Worm (Caenorhabditis elegans) whole organism, young adult: Measurements from ENCODE around the gene lin-15B.
A peak's percentile ranks its signal among the peaks of the same experiment; 100 is the strongest.

Source experiments
- D2030.7 ChIP-seq: fragments of 200-800 bp; sonication (Bioruptor generic); IDR thresholded peaks from 2 replicates; pipeline ENCODE4 v1.3.6; 2022; ENCODE audit warnings: missing genetic modification reagents, missing genetic modification characterization, missing compliant biosample characterization
- F10E7.11 ChIP-seq: sonication (generic microtip); optimal IDR thresholded peaks from 2 replicates; lab custom pipeline; 2017; ENCODE audit warnings: mild to moderate bottlenecking, missing genetic modification characterization, moderate library complexity, missing compliant biosample characterization
- F22D6.2 ChIP-seq: sonication (generic microtip); optimal IDR thresholded peaks from 2 replicates; lab custom pipeline; 2016; ENCODE audit warnings: mild to moderate bottlenecking, missing genetic modification characterization, missing compliant biosample characterization
- F57C9.4 ChIP-seq: sonication (generic microtip); optimal IDR thresholded peaks from 2 replicates; lab custom pipeline; 2017; ENCODE audit warnings: mild to moderate bottlenecking, missing genetic modification characterization, missing compliant biosample characterization
- Y53G8AR.9 ChIP-seq: fragments of 200-800 bp; sonication (Bioruptor generic); conservative IDR thresholded peaks from 2 replicates; pipeline ENCODE4 v1.3.6; 2022; ENCODE audit warnings: missing genetic modification reagents, missing genetic modification characterization, missing compliant biosample characterization
- Y95B8A.8 ChIP-seq: fragments of 200-800 bp; sonication (Bioruptor generic); IDR thresholded peaks from 2 replicates; pipeline ENCODE4 v1.3.6; 2022; ENCODE audit warnings: missing genetic modification reagents, missing genetic modification characterization, missing compliant biosample characterization
- ZK185.1 ChIP-seq: sonication (generic microtip); optimal IDR thresholded peaks from 2 replicates; lab custom pipeline; 2016; ENCODE audit warnings: mild to moderate bottlenecking, missing genetic modification characterization, missing compliant biosample characterization; ENCODE audit not compliant: poor library complexity, severe bottlenecking
- atf-7 ChIP-seq: sonication (generic microtip); optimal IDR thresholded peaks from 2 replicates; lab custom pipeline; 2017; ENCODE audit warnings: mild to moderate bottlenecking, missing genetic modification characterization, missing compliant biosample characterization
- attf-3 ChIP-seq: fragments of 200-800 bp; sonication (Bioruptor generic); conservative IDR thresholded peaks from 2 replicates; pipeline ENCODE4 v1.3.6; 2022; ENCODE audit warnings: missing genetic modification reagents, missing genetic modification characterization, missing compliant biosample characterization
- bed-2 ChIP-seq: fragments of 200-800 bp; sonication (Bioruptor generic); IDR thresholded peaks from 2 replicates; pipeline ENCODE4 v1.3.6; 2022; ENCODE audit warnings: missing genetic modification reagents, missing genetic modification characterization, missing compliant biosample characterization
- cebp-1 ChIP-seq, 2 experiments: fragments of 200-800 bp in 1 of 2; sonication (Bioruptor generic) in 1 of 2; sonication (generic microtip) in 1 of 2; IDR thresholded peaks in 1 of 2; optimal IDR thresholded peaks in 1 of 2; 2 replicates each; pipeline versions ENCODE4 v1.3.6 to Lab custom; 2017 to 2022; ENCODE audit warnings: missing compliant biosample characterization in 2 of 2, missing genetic modification characterization in 2 of 2, mild to moderate bottlenecking in 1 of 2, missing genetic modification reagents in 1 of 2, moderate library complexity in 1 of 2
- dox-1 ChIP-seq: fragments of 200-800 bp; sonication (Bioruptor generic); IDR thresholded peaks from 2 replicates; pipeline ENCODE4 v1.3.6; 2022; ENCODE audit warnings: missing genetic modification reagents, missing genetic modification characterization, missing compliant biosample characterization
- dpl-1 ChIP-seq: fragments of 150-350 bp; optimal IDR thresholded peaks from 2 replicates; lab custom pipeline; 2014; ENCODE audit warnings: missing biosample characterization, missing genetic modification reagents, missing genetic modification characterization
- egrh-3 ChIP-seq: fragments of 200-800 bp; sonication (Bioruptor generic); IDR thresholded peaks from 2 replicates; pipeline ENCODE4 v1.3.6; 2022; ENCODE audit warnings: missing genetic modification reagents, missing genetic modification characterization, missing compliant biosample characterization
- gei-17 ChIP-seq: fragments of 200-800 bp; sonication (Bioruptor generic); optimal IDR thresholded peaks from 2 replicates; lab custom pipeline; 2018; ENCODE audit warnings: mild to moderate bottlenecking, missing genetic modification characterization, missing compliant biosample characterization
- hlh-12 ChIP-seq: sonication (generic microtip); optimal IDR thresholded peaks from 2 replicates; lab custom pipeline; 2016; ENCODE audit warnings: missing genetic modification characterization, missing compliant biosample characterization
- hmg-20 ChIP-seq: fragments of 200-800 bp; sonication (Bioruptor generic); IDR thresholded peaks from 2 replicates; pipeline ENCODE4 v1.3.6; 2022; ENCODE audit warnings: missing genetic modification reagents, missing genetic modification characterization, missing compliant biosample characterization
- lag-1 ChIP-seq: fragments of 200-800 bp; sonication (Bioruptor generic); IDR thresholded peaks from 2 replicates; pipeline ENCODE4 v1.3.6; 2022; ENCODE audit warnings: missing genetic modification reagents, missing genetic modification characterization, missing compliant biosample characterization
- let-607 ChIP-seq, 2 experiments: fragments of 200-800 bp in 1 of 2; sonication (Bioruptor generic) in 1 of 2; sonication (generic microtip) in 1 of 2; optimal IDR thresholded peaks; 2 replicates each; lab custom pipeline; 2016 to 2018; ENCODE audit warnings: mild to moderate bottlenecking in 2 of 2, missing compliant biosample characterization in 2 of 2, missing genetic modification characterization in 2 of 2, moderate library complexity in 2 of 2, missing genotype in 1 of 2
- lin-40 ChIP-seq: sonication (generic microtip); optimal IDR thresholded peaks from 2 replicates; lab custom pipeline; 2016; ENCODE audit warnings: missing genetic modification characterization, mild to moderate bottlenecking, missing compliant biosample characterization, missing genotype, missing genetic modification reagents
- lir-1 ChIP-seq: fragments of 200-800 bp; sonication (Bioruptor generic); conservative IDR thresholded peaks from 2 replicates; pipeline ENCODE4 v1.3.6; 2022; ENCODE audit warnings: missing genetic modification reagents, missing genetic modification characterization, missing compliant biosample characterization
- madf-10 ChIP-seq: sonication (generic microtip); optimal IDR thresholded peaks from 2 replicates; lab custom pipeline; 2016; ENCODE audit warnings: mild to moderate bottlenecking, missing genetic modification characterization, missing compliant biosample characterization
- madf-3 ChIP-seq: fragments of 200-800 bp; sonication (Bioruptor generic); IDR thresholded peaks from 2 replicates; pipeline ENCODE4 v1.3.6; 2022; ENCODE audit warnings: missing genetic modification reagents, missing genetic modification characterization, missing compliant biosample characterization
- madf-6 ChIP-seq: fragments of 200-800 bp; sonication (Bioruptor generic); IDR thresholded peaks from 2 replicates; pipeline ENCODE4 v1.3.6; 2022; ENCODE audit warnings: missing genetic modification reagents, missing genetic modification characterization, missing compliant biosample characterization
- mcd-1 ChIP-seq: fragments of 200-800 bp; sonication (Bioruptor generic); IDR thresholded peaks from 2 replicates; pipeline ENCODE4 v1.3.6; 2022; ENCODE audit warnings: missing genetic modification reagents, missing genetic modification characterization, missing compliant biosample characterization
- nfya-1 ChIP-seq: sonication (generic microtip); optimal IDR thresholded peaks from 2 replicates; lab custom pipeline; 2017; ENCODE audit warnings: antibody characterized with exemption, missing compliant biosample characterization, missing genetic modification characterization, borderline replicate concordance; ENCODE audit not compliant: insufficient read depth
- nfya-2 ChIP-seq: fragments of 200-800 bp; sonication (Bioruptor generic); IDR thresholded peaks from 2 replicates; pipeline ENCODE4 v1.3.6; 2022; ENCODE audit warnings: missing genetic modification reagents, missing genetic modification characterization, missing compliant biosample characterization
- nhr-80 ChIP-seq: sonication (generic microtip); optimal IDR thresholded peaks from 2 replicates; lab custom pipeline; 2016; ENCODE audit warnings: missing genetic modification characterization, missing compliant biosample characterization
- pbrm-1 ChIP-seq: fragments of 200-800 bp; sonication (Bioruptor generic); IDR thresholded peaks from 2 replicates; pipeline ENCODE4 v1.3.6; 2022; ENCODE audit warnings: missing genetic modification reagents, missing genetic modification characterization, missing compliant biosample characterization
- pha-4 ChIP-seq: fragments of 150-350 bp; sonication (generic microtip); optimal IDR thresholded peaks from 2 replicates; lab custom pipeline; 2014; ENCODE audit warnings: missing biosample characterization, missing genetic modification reagents, missing genetic modification characterization
- rpc-1 ChIP-seq, 2 experiments: fragments of 150-350 bp in 1 of 2; sonication (generic microtip) in 1 of 2; optimal IDR thresholded peaks; 2 replicates each; lab custom pipeline; 2014 to 2018; ENCODE audit warnings: missing biosample characterization in 1 of 2, missing genetic modification characterization in 1 of 2, missing genetic modification reagents in 1 of 2, missing genotype in 1 of 2
- sea-2 ChIP-seq: fragments of 200-800 bp; sonication (Bioruptor generic); IDR thresholded peaks from 2 replicates; pipeline ENCODE4 v1.3.6; 2022; ENCODE audit warnings: missing genetic modification characterization, missing compliant biosample characterization
- snpc-4 ChIP-seq, 5 experiments: fragments of 150-350 bp in 1 of 5; sonication (generic microtip) in 4 of 5; optimal IDR thresholded peaks; 2 replicates each; lab custom pipeline; 2014 to 2018; ENCODE audit warnings: missing genetic modification characterization in 5 of 5, missing biosample characterization in 3 of 5, antibody characterized with exemption in 2 of 5, mild to moderate bottlenecking in 2 of 5, missing compliant biosample characterization in 2 of 5, missing genotype in 2 of 5, moderate library complexity in 2 of 5, missing genetic modification reagents in 1 of 5
- tbp1 ChIP-seq: fragments of 200-800 bp; sonication (Bioruptor generic); optimal IDR thresholded peaks from 2 replicates; lab custom pipeline; 2018; ENCODE audit warnings: mild to moderate bottlenecking, missing genetic modification characterization, missing compliant biosample characterization
- xnd-1 ChIP-seq: sonication (generic microtip); optimal IDR thresholded peaks from 2 replicates; lab custom pipeline; 2016; ENCODE audit warnings: missing genotype, missing genetic modification reagents, missing genetic modification characterization, missing compliant biosample characterization
- zfh-2 ChIP-seq: fragments of 200-800 bp; sonication (Bioruptor generic); conservative IDR thresholded peaks from 2 replicates; pipeline ENCODE4 v1.3.6; 2022; ENCODE audit warnings: missing genetic modification reagents, missing genetic modification characterization, missing compliant biosample characterization
- ztf-18 ChIP-seq: sonication (generic microtip); optimal IDR thresholded peaks from 2 replicates; lab custom pipeline; 2016; ENCODE audit warnings: missing genotype, mild to moderate bottlenecking, missing genetic modification characterization, missing compliant biosample characterization
- ztf-25 ChIP-seq: fragments of 200-800 bp; sonication (Bioruptor generic); IDR thresholded peaks from 2 replicates; pipeline ENCODE4 v1.3.6; 2022; ENCODE audit warnings: missing genetic modification reagents, missing genetic modification characterization, missing compliant biosample characterization
- ztf-26 ChIP-seq: sonication (generic microtip); optimal IDR thresholded peaks from 2 replicates; lab custom pipeline; 2017; ENCODE audit warnings: missing genetic modification characterization, missing compliant biosample characterization
- ztf-3 ChIP-seq: fragments of 200-800 bp; sonication (Bioruptor generic); optimal IDR thresholded peaks from 2 replicates; lab custom pipeline; 2018; ENCODE audit warnings: mild to moderate bottlenecking, missing genetic modification characterization, missing compliant biosample characterization

Gene lin-15B

ce11 chrX:15707913-15708312, 18.0 kb upstream of the lin-15B start, which contains the start of gene nhr-48 (continued):
- no peak for TF ChIP-seq bed-2
- TF ChIP-seq F22D6.2 (tag; lab: Kevin White, UChicago) = no peak
- no peak for TF ChIP-seq sea-2 (GFP tag; lab: Robert Waterston, UW)
- no peak for TF ChIP-seq D2030.7 (GFP tag; lab: Robert Waterston, UW)

ce11 chrX:15709594-15709993, 16.3 kb upstream of the lin-15B start:
- TF ChIP-seq nfya-2 (GFP tag; lab: Robert Waterston, UW) (no peak), Y95B8A.8 (GFP tag; lab: Robert Waterston, UW) (no peak), egrh-3 (peak; percentile 37; the same call in 1 of the 2 replicates), ztf-3 (GFP tag; lab: Kevin White, UChicago) (no peak), dpl-1 (GFP tag; lab: Kevin White, UChicago) (no peak), lir-1 (GFP tag; lab: Robert Waterston, UW) (0 out of 2 replicates have a peak, but pooled peaks have one; percentile 17), ZK185.1 (tag; lab: Kevin White, UChicago) (peak; percentile 55), hmg-20 (0 out of 2 replicates have a peak, but pooled peaks have one; percentile 40), tbp1 (peak; percentile 9), atf-7 (tag; lab: Kevin White, UChicago) (peak; percentile 46), let-607 (tag; optimal IDR thresholded peaks at IDR 0.05; lab: Kevin White, UChicago) (peak in 1 of 2 experiments; percentile 35), rpc-1 (optimal IDR thresholded peaks at IDR 0.05; lab: Kevin White, UChicago) (no peak), rpc-1 (tag; optimal IDR thresholded peaks at IDR 0.05; lab: Kevin White, UChicago) (no peak), madf-10 (tag; lab: Kevin White, UChicago) (peak; percentile 27), ztf-18 (no peak), nhr-80 (peak; percentile 92), dox-1 (GFP tag; lab: Robert Waterston, UW) (peak; percentile 30; the same call in 1 of the 2 replicates), Y53G8AR.9 (GFP tag; lab: Robert Waterston, UW) (no peak), ztf-25 (GFP tag; lab: Robert Waterston, UW) (no peak), F10E7.11 (tag; lab: Kevin White, UChicago) (no peak), madf-3 (no peak), xnd-1 (tag; lab: Kevin White, UChicago) (no peak), pbrm-1 (GFP tag; lab: Robert Waterston, UW) (no peak), mcd-1 (GFP tag; lab: Robert Waterston, UW) (peak; percentile 30; the same call in 1 of the 2 replicates), attf-3 (GFP tag; lab: Robert Waterston, UW) (no peak), nfya-1 (tag; lab: Kevin White, UChicago) (no peak), lag-1 (GFP tag; lab: Robert Waterston, UW) (no peak), pha-4 (tag; lab: Kevin White, UChicago) (no peak), F57C9.4 (tag; lab: Kevin White, UChicago) (no peak), snpc-4 (GFP tag; optimal IDR thresholded peaks at IDR 0.05; lab: Kevin White, UChicago) (no peak), snpc-4 (tag; optimal IDR thresholded peaks at IDR 0.05; lab: Kevin White, UChicago) (peak in 2 of 4 experiments; percentile 4 to 29), gei-17 (GFP tag; lab: Kevin White, UChicago) (peak; percentile 12), ztf-26 (peak; percentile 1), hlh-12 (no peak), madf-6 (no peak), cebp-1 (GFP tag; IDR thresholded peaks at IDR 0.05; lab: Robert Waterston, UW) (no peak), cebp-1 (tag; optimal IDR thresholded peaks at IDR 0.05; lab: Kevin White, UChicago) (peak; percentile 40), zfh-2 (0 out of 2 replicates have a peak, but pooled peaks have one; percentile 57), lin-40 (tag; lab: Kevin White, UChicago) (peak; percentile 65)
